Fruit fly (Drosophila melanogaster): ENCODE data around the gene Ir75c.

Gene Ir75c

DNA sequence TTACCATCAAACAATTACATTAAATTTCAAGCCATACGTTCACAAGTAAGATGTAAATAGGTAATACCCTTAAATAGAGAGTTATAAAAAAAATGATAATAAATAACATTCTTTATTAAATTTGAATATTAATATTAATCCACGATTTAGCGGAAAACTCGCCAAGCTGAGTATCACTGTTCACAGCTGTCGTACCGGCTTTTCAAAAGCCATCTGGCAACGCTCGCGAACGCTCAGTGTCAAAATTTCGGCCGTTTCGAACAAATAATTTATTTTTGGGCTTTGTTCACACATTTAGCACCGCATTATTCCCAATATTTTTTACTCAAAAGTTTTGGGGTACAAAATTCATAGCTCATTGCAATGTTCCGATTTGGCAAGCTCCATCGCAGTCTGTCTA, 26.9 kb upstream of the Ir75c start, which contains the start of gene TrpRS-m (continued):
- no peak for TF ChIP-seq chif (GFP tag; optimal IDR thresholded peaks at IDR 0.05)
- no peak for TF ChIP-seq usp (GFP tag; optimal IDR thresholded peaks at IDR 0.05)
- TF ChIP-seq CG14710 (tag; optimal IDR thresholded peaks at IDR 0.05) = peak; percentile 4
- no peak for TF ChIP-seq Hsf (GFP tag; optimal IDR thresholded peaks at IDR 0.05)
- TF ChIP-seq amos (GFP tag; IDR thresholded peaks at IDR 0.05; ENCODE audit: partially characterized antibody) = no peak
- TF ChIP-seq YL-1 (GFP tag; optimal IDR thresholded peaks at IDR 0.05) = peak; percentile 60
- TF ChIP-seq CG15601 (tag; optimal IDR thresholded peaks at IDR 0.05) = no peak
- no peak for TF ChIP-seq CG10565 (GFP tag; optimal IDR thresholded peaks at IDR 0.05)
- no peak for TF ChIP-seq psq (GFP tag; optimal IDR thresholded peaks at IDR 0.05)
- no peak for TF ChIP-seq hkb (optimal IDR thresholded peaks at IDR 0.05)
- no peak for TF ChIP-seq hkb (GFP tag; IDR thresholded peaks at IDR 0.05)
- no peak for TF ChIP-seq CG17186 (GFP tag; optimal IDR thresholded peaks at IDR 0.05)
- TF ChIP-seq gce (GFP tag; IDR thresholded peaks at IDR 0.05) = no peak
- TF ChIP-seq Doc2 (GFP tag; IDR thresholded peaks at IDR 0.05) = no peak
- no peak for TF ChIP-seq schlank (tag; optimal IDR thresholded peaks at IDR 0.05)
- TF ChIP-seq Bdp1 (GFP tag; optimal IDR thresholded peaks at IDR 0.05) = no peak
- peak; percentile 30 for TF ChIP-seq grau (tag; optimal IDR thresholded peaks at IDR 0.05)
- TF ChIP-seq phol (tag; optimal IDR thresholded peaks at IDR 0.05) = peak; percentile 23
- no peak for TF ChIP-seq CG18599 (GFP tag; optimal IDR thresholded peaks at IDR 0.05)
- no peak for TF ChIP-seq Poxn (GFP tag; IDR thresholded peaks at IDR 0.05)
- peak; percentile 1 for TF ChIP-seq PHDP (tag; optimal IDR thresholded peaks at IDR 0.05)
- TF ChIP-seq wek (GFP tag; optimal IDR thresholded peaks at IDR 0.05) = no peak
- TF ChIP-seq Rfx (GFP tag; IDR thresholded peaks at IDR 0.05) = no peak
- TF ChIP-seq crp (GFP tag; optimal IDR thresholded peaks at IDR 0.05) = peak; percentile 18 to 85
- no peak for TF ChIP-seq Neu2 (GFP tag; optimal IDR thresholded peaks at IDR 0.05; ENCODE audit: borderline replicate concordance)
- no peak for TF ChIP-seq CG4360 (GFP tag; IDR thresholded peaks at IDR 0.05)
- TF ChIP-seq corto (GFP tag; optimal IDR thresholded peaks at IDR 0.05) = no peak
- no peak for TF ChIP-seq CG16863 (GFP tag; optimal IDR thresholded peaks at IDR 0.05)
- peak; percentile 1 for TF ChIP-seq HmgZ (tag; optimal IDR thresholded peaks at IDR 0.05)
- peak; percentile 90 for TF ChIP-seq MBD-R2 (GFP tag; IDR thresholded peaks at IDR 0.05)
- TF ChIP-seq CG10543 (GFP tag; optimal IDR thresholded peaks at IDR 0.05) = no peak
- no peak for TF ChIP-seq caup (GFP tag; optimal IDR thresholded peaks at IDR 0.05; ENCODE audit: severe bottlenecking)
- peak; percentile 29 for TF ChIP-seq CG3995 (GFP tag; optimal IDR thresholded peaks at IDR 0.05)
- no peak for TF ChIP-seq jumu (GFP tag; optimal IDR thresholded peaks at IDR 0.05)
- no peak for TF ChIP-seq z (GFP tag; IDR thresholded peaks at IDR 0.05)
- no peak for TF ChIP-seq CG8924 (tag; optimal IDR thresholded peaks at IDR 0.05)
- TF ChIP-seq CG34224 (GFP tag; IDR thresholded peaks at IDR 0.05; ENCODE audit: partially characterized antibody) = no peak
- no peak for TF ChIP-seq CG6689 (GFP tag; IDR thresholded peaks at IDR 0.05)
- TF ChIP-seq E2f2 (GFP tag; IDR thresholded peaks at IDR 0.05) = peak; percentile 25; the same call in 1 of the 2 replicates
- TF ChIP-seq HHEX (GFP tag; optimal IDR thresholded peaks at IDR 0.05) = no peak
- TF ChIP-seq Ssrp (tag; optimal IDR thresholded peaks at IDR 0.05) = no peak
- peak; percentile 23 for TF ChIP-seq CG12391 (tag; optimal IDR thresholded peaks at IDR 0.05)
- TF ChIP-seq CG3163 (GFP tag; optimal IDR thresholded peaks at IDR 0.05) = no peak
- peak; percentile 56 for TF ChIP-seq stwl (tag; optimal IDR thresholded peaks at IDR 0.05)
- TF ChIP-seq CG14667 (GFP tag; IDR thresholded peaks at IDR 0.05) = no peak
- no peak for TF ChIP-seq CG17802 (tag; optimal IDR thresholded peaks at IDR 0.05)
- no peak for TF ChIP-seq CG10979 (tag; optimal IDR thresholded peaks at IDR 0.05)
- TF ChIP-seq CG9609 (GFP tag; optimal IDR thresholded peaks at IDR 0.05) = no peak
- peak; percentile 6 for TF ChIP-seq CG15269 (tag; optimal IDR thresholded peaks at IDR 0.05)
- no peak for TF ChIP-seq zfh1 (GFP tag; IDR thresholded peaks at IDR 0.05)
- no peak for TF ChIP-seq CG17359 (tag; optimal IDR thresholded peaks at IDR 0.05)

All from whole organism, embryonic.